In the genomic region with DNA sequence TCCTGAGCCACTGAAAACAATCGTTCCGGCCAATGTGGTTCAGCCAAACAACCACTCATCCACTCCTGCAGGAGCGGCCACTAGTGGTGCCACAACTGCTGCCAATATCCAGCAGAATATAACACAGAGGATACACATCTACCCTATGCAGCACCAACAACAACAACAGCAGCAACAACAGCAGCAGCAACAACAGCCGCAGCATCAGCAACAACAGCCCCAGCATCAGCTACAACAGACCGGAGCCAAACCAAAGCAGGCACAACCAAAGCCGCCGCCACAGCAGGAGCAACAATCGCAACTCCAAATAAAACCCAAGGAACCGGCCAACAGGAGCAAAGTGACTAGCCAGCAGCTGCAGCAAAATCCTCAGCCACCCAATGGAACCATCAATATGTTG, we compare ENCODE assay signal across 2 fruit fly cellular contexts.
TF ChIP-seq lines count a peak whose summit lies in the region.

No protein-coding gene starts in this region.

- no peak for TF ChIP-seq CTCF in whole organism, embryonic (GFP tag; optimal IDR thresholded peaks at IDR 0.05; lab: Kevin White, UChicago)

TF ChIP-seq in whole organism, embryonic, 481 proteins besides CTCF, POLR2A, EP300 and RAD21:
- TF ChIP-seq CG14014 (GFP tag; IDR thresholded peaks at IDR 0.05; lab: Robert Waterston, UW) (no peak), Sry-δ (GFP tag; optimal IDR thresholded peaks at IDR 0.05; lab: Kevin White, UChicago) (no peak), Nf-YB (GFP tag; optimal IDR thresholded peaks at IDR 0.05; lab: Kevin White, UChicago) (no peak), Ada2b (GFP tag; IDR thresholded peaks at IDR 0.05; lab: Robert Waterston, UW) (no peak), Dfd (GFP tag; optimal IDR thresholded peaks at IDR 0.05; lab: Kevin White, UChicago) (peak in 1 of 2 experiments; percentile 66), croc (GFP tag; conservative IDR thresholded peaks at IDR 0.05; lab: Robert Waterston, UW) (no peak), CG4360 (GFP tag; IDR thresholded peaks at IDR 0.05; lab: Robert Waterston, UW) (0 out of 2 replicates have a peak, but pooled peaks have one; percentile 35), MBD-R2 (GFP tag; IDR thresholded peaks at IDR 0.05; lab: Robert Waterston, UW) (no peak), CG9727 (GFP tag; optimal IDR thresholded peaks at IDR 0.05; lab: Kevin White, UChicago) (no peak), Hr51 (GFP tag; optimal IDR thresholded peaks at IDR 0.05; lab: Kevin White, UChicago) (no peak), rib (GFP tag; IDR thresholded peaks at IDR 0.05; lab: Robert Waterston, UW) (no peak), jing (GFP tag; optimal IDR thresholded peaks at IDR 0.05; lab: Kevin White, UChicago) (no peak)

TF ChIP-seq in whole organism, wandering third instar larva, 38 proteins besides CTCF, POLR2A, EP300 and RAD21:
- peak; percentile 90 for TF ChIP-seq Dfd (GFP tag; optimal IDR thresholded peaks at IDR 0.05; lab: Kevin White, UChicago)
- TF ChIP-seq usp (GFP tag; optimal IDR thresholded peaks at IDR 0.05; lab: Kevin White, UChicago), result no peak
- no peak for TF ChIP-seq HLH106 (tag; optimal IDR thresholded peaks at IDR 0.05; lab: Kevin White, UChicago)
- TF ChIP-seq dmrt93B (GFP tag; optimal IDR thresholded peaks at IDR 0.05; lab: Kevin White, UChicago), result no peak
- TF ChIP-seq woc (GFP tag; optimal IDR thresholded peaks at IDR 0.05; lab: Kevin White, UChicago), result no peak
